6 worm cellular contexts compared by ENCODE assay signal in the genomic region with DNA sequence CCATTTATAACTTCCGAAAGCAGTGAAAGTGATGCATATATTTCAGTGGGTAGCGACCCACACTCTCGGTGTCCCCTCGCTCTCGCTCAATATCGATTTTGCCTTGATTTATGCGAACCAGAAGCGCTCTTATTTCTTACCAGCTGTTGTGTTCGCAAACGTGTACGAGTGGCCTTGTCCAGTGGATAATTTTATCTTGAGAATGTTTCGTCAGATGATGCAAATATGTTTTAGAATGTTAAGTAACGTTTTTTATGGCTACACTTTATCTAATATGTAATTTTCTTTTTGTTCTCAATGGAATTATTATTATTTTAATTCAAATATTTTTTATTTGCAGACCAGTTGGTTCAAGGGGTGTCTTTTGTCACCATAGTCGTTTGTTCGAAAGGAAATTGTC.
TF ChIP-seq lines count a peak whose summit lies in the region.

plp-1 (plus strand) TSS at position 341 of the 400 bp plus-strand sequence.

TF ChIP-seq in whole organism, L1 larva, 84 proteins besides CTCF, POLR2A, EP300 and RAD21:
- no peak for TF ChIP-seq sptf-1 (tag; optimal IDR thresholded peaks at IDR 0.05; lab: Kevin White, UChicago)
- TF ChIP-seq blmp-1 (tag; optimal IDR thresholded peaks at IDR 0.05; lab: Kevin White, UChicago), result peak; percentile 17
- TF ChIP-seq hpl-2 (GFP tag; optimal IDR thresholded peaks at IDR 0.05; lab: Kevin White, UChicago), result no peak
- TF ChIP-seq nhr-11 (tag; optimal IDR thresholded peaks at IDR 0.05; lab: Kevin White, UChicago), result no peak
- no peak for TF ChIP-seq elt-3 (tag; optimal IDR thresholded peaks at IDR 0.05; lab: Kevin White, UChicago)
- TF ChIP-seq tbx-2 (tag; optimal IDR thresholded peaks at IDR 0.05; lab: Kevin White, UChicago), result no peak
- TF ChIP-seq pag-3 (tag; optimal IDR thresholded peaks at IDR 0.05; lab: Kevin White, UChicago; ENCODE audit: borderline replicate concordance, insufficient read depth), result no peak
- TF ChIP-seq efl-1 (optimal IDR thresholded peaks at IDR 0.05; lab: Kevin White, UChicago), result no peak
- no peak for TF ChIP-seq efl-1 (GFP tag; optimal IDR thresholded peaks at IDR 0.05 in 1 of 2; lab: Kevin White, UChicago)
- TF ChIP-seq mep-1 (tag; optimal IDR thresholded peaks at IDR 0.05; lab: Kevin White, UChicago), result peak; percentile 19
- TF ChIP-seq nhr-28 (tag; optimal IDR thresholded peaks at IDR 0.05; lab: Kevin White, UChicago), result no peak
- TF ChIP-seq ama-1 (optimal IDR thresholded peaks at IDR 0.05; lab: Kevin White, UChicago), result no peak
- TF ChIP-seq unc-86 (tag; optimal IDR thresholded peaks at IDR 0.05; lab: Kevin White, UChicago), result no peak
- no peak for TF ChIP-seq C04F5.9 (tag; optimal IDR thresholded peaks at IDR 0.05; lab: Kevin White, UChicago)

TF ChIP-seq in whole organism, L2 larva, 48 proteins besides CTCF, POLR2A, EP300 and RAD21:
- TF ChIP-seq unc-39 (tag; optimal IDR thresholded peaks at IDR 0.05; lab: Kevin White, UChicago) (no peak), nhr-129 (tag; optimal IDR thresholded peaks at IDR 0.05; lab: Kevin White, UChicago) (peak; percentile 89), mab-5 (tag; optimal IDR thresholded peaks at IDR 0.05; lab: Kevin White, UChicago) (peak; percentile 18)

TF ChIP-seq in whole organism, L4 larva, 104 proteins besides CTCF, POLR2A, EP300 and RAD21:
- peak; percentile 91 for TF ChIP-seq ztf-7 (tag; optimal IDR thresholded peaks at IDR 0.05; lab: Kevin White, UChicago)
- no peak for TF ChIP-seq aha-1 (tag; lab: Kevin White, UChicago)
- no peak for TF ChIP-seq mdl-1 (tag; optimal IDR thresholded peaks at IDR 0.05; lab: Kevin White, UChicago)

TF ChIP-seq in whole organism, late embryonic, 69 proteins besides CTCF, POLR2A, EP300 and RAD21:
- TF ChIP-seq sox-2 (GFP tag; IDR thresholded peaks at IDR 0.05; lab: Robert Waterston, UW) (no peak), T23F11.4 (GFP tag; optimal IDR thresholded peaks at IDR 0.05; lab: Kevin White, UChicago) (no peak), nhr-232 (tag; optimal IDR thresholded peaks at IDR 0.05; lab: Kevin White, UChicago) (no peak), unc-3 (GFP tag; conservative IDR thresholded peaks at IDR 0.05; lab: Robert Waterston, UW) (no peak), unc-3 (tag; optimal IDR thresholded peaks at IDR 0.05; lab: Kevin White, UChicago) (no peak), ceh-6 (GFP tag; optimal IDR thresholded peaks at IDR 0.05; lab: Kevin White, UChicago) (no peak), ceh-9 (tag; optimal IDR thresholded peaks at IDR 0.05; lab: Kevin White, UChicago) (no peak), fkh-6 (tag; optimal IDR thresholded peaks at IDR 0.05; lab: Kevin White, UChicago) (no peak), ceh-48 (tag; optimal IDR thresholded peaks at IDR 0.05; lab: Kevin White, UChicago) (peak; percentile 52), ceh-22 (tag; optimal IDR thresholded peaks at IDR 0.05; lab: Kevin White, UChicago) (no peak)

TF ChIP-seq in whole organism, mixed stage, embryonic, 35 proteins besides CTCF, POLR2A, EP300 and RAD21:
- TF ChIP-seq lin-32 (GFP tag; optimal IDR thresholded peaks at IDR 0.05; lab: Kevin White, UChicago), result peak; percentile 24
- TF ChIP-seq mls-2 (tag; optimal IDR thresholded peaks at IDR 0.05; lab: Kevin White, UChicago), result no peak
- no peak for TF ChIP-seq unc-62 (GFP tag; optimal IDR thresholded peaks at IDR 0.05; lab: Kevin White, UChicago)

TF ChIP-seq in whole organism, young adult, 124 proteins besides CTCF, POLR2A, EP300 and RAD21:
- TF ChIP-seq atf-7 (tag; optimal IDR thresholded peaks at IDR 0.05; lab: Kevin White, UChicago) (no peak), madf-6 (GFP tag; IDR thresholded peaks at IDR 0.05; lab: Robert Waterston, UW) (0 out of 2 replicates have a peak, but pooled peaks have one; percentile 5)
